Worm (Caenorhabditis elegans) whole organism, L4 larva: ENCODE data around the gene sam-4.
A peak's percentile ranks its signal among the peaks of the same experiment; 100 is the strongest.

ENCODE experiments used
- Y5F2A.4 ChIP-seq: fragments of 200-800 bp; sonication (Bioruptor generic); optimal IDR thresholded peaks from 2 replicates; lab custom pipeline; 2018; ENCODE audit warnings: mild to moderate bottlenecking, missing genetic modification characterization, missing compliant biosample characterization
- aha-1 ChIP-seq: fragments of 150-350 bp; peaks from one replicate; lab custom pipeline; 2014; ENCODE audit warnings: missing biosample characterization, missing genetic modification characterization
- ceh-28 ChIP-seq: fragments of 150-350 bp; optimal IDR thresholded peaks from 2 replicates; lab custom pipeline; 2014; ENCODE audit warnings: missing biosample characterization, missing genetic modification reagents, missing genetic modification characterization
- ceh-62 ChIP-seq: sonication (generic microtip); optimal IDR thresholded peaks from 2 replicates; lab custom pipeline; 2017; ENCODE audit warnings: missing biosample characterization, missing genetic modification characterization
- ces-1 ChIP-seq: fragments of 150-350 bp; sonication (generic microtip); optimal IDR thresholded peaks from 4 replicates; lab custom pipeline; 2014; ENCODE audit warnings: missing biosample characterization, missing genetic modification reagents, missing genetic modification characterization
- cey-2 ChIP-seq: sonication (generic microtip); optimal IDR thresholded peaks from 3 replicates; lab custom pipeline; 2017; ENCODE audit warnings: missing genetic modification characterization, mild to moderate bottlenecking, missing compliant biosample characterization, antibody characterized with exemption, borderline replicate concordance; ENCODE audit not compliant: insufficient read depth
- daf-16 ChIP-seq, 3 experiments: sonication (generic microtip); optimal IDR thresholded peaks; 2 replicates each; lab custom pipeline; 2016 to 2017; ENCODE audit warnings: missing genetic modification characterization in 3 of 3, missing genetic modification reagents in 3 of 3, mild to moderate bottlenecking in 2 of 3, missing compliant biosample characterization in 2 of 3, missing biosample characterization in 1 of 3, moderate library complexity in 1 of 3
- daf-19 ChIP-seq: fragments of 200-800 bp; sonication (Bioruptor generic); conservative IDR thresholded peaks from 2 replicates; pipeline ENCODE4 v1.3.6; 2022; ENCODE audit warnings: missing genetic modification characterization, missing compliant biosample characterization
- dmd-6 ChIP-seq: fragments of 200-800 bp; sonication (Bioruptor generic); IDR thresholded peaks from 2 replicates; pipeline ENCODE4 v1.3.6; 2022; ENCODE audit warnings: missing genetic modification reagents, missing genetic modification characterization, missing compliant biosample characterization
- dmd-9 ChIP-seq: fragments of 200-800 bp; sonication (Bioruptor generic); IDR thresholded peaks from 2 replicates; pipeline ENCODE4 v1.3.6; 2022; ENCODE audit warnings: missing genetic modification reagents, missing genetic modification characterization, missing compliant biosample characterization
- duxl-1 ChIP-seq: sonication (generic microtip); optimal IDR thresholded peaks from 2 replicates; lab custom pipeline; 2016; ENCODE audit warnings: mild to moderate bottlenecking, missing genetic modification characterization, moderate library complexity, missing compliant biosample characterization; ENCODE audit not compliant: poor library complexity
- dve-1 ChIP-seq: sonication (generic microtip); optimal IDR thresholded peaks from 2 replicates; lab custom pipeline; 2017; ENCODE audit warnings: antibody characterized with exemption, mild to moderate bottlenecking, missing genetic modification characterization, missing compliant biosample characterization; ENCODE audit not compliant: insufficient read depth
- fos-1 ChIP-seq: fragments of 150-350 bp; optimal IDR thresholded peaks from 2 replicates; lab custom pipeline; 2014; ENCODE audit warnings: missing biosample characterization, missing genetic modification characterization
- hlh-11 ChIP-seq: fragments of 200-800 bp; sonication (Bioruptor generic); optimal IDR thresholded peaks from 2 replicates; lab custom pipeline; 2018; ENCODE audit warnings: mild to moderate bottlenecking, missing genetic modification characterization, missing compliant biosample characterization
- hlh-30 ChIP-seq: sonication (generic microtip); optimal IDR thresholded peaks from 2 replicates; lab custom pipeline; 2017; ENCODE audit warnings: antibody characterized with exemption, mild to moderate bottlenecking, missing genetic modification characterization, missing compliant biosample characterization; ENCODE audit not compliant: insufficient read depth
- lin-1 ChIP-seq: fragments of 200-800 bp; sonication (Bioruptor generic); IDR thresholded peaks from 2 replicates; pipeline ENCODE4 v1.3.6; 2022; ENCODE audit warnings: missing genetic modification reagents, missing genetic modification characterization, missing compliant biosample characterization
- lsy-2 ChIP-seq, 2 experiments: fragments of 150-350 bp in 1 of 2; sonication (generic microtip) in 1 of 2; optimal IDR thresholded peaks; 2 replicates each; lab custom pipeline; 2014 to 2017; ENCODE audit warnings: missing biosample characterization in 2 of 2, missing genetic modification characterization in 2 of 2
- mdl-1 ChIP-seq, 2 experiments: fragments of 150-350 bp in 1 of 2; sonication (generic microtip) in 1 of 2; optimal IDR thresholded peaks; 2 replicates each; lab custom pipeline; 2014 to 2017; ENCODE audit warnings: missing biosample characterization in 2 of 2, missing genetic modification characterization in 2 of 2
- mdt-29 ChIP-seq: fragments of 200-800 bp; sonication (Bioruptor generic); IDR thresholded peaks from 2 replicates; pipeline ENCODE4 v1.3.6; 2022; ENCODE audit warnings: missing genetic modification reagents, missing genetic modification characterization, missing compliant biosample characterization
- mep-1 ChIP-seq: fragments of 150-350 bp; sonication (generic microtip); optimal IDR thresholded peaks from 3 replicates; lab custom pipeline; 2014; ENCODE audit warnings: missing biosample characterization, missing genetic modification characterization
- mxl-3 ChIP-seq: fragments of 200-800 bp; sonication (Bioruptor generic); optimal IDR thresholded peaks from 2 replicates; lab custom pipeline; 2018; ENCODE audit warnings: mild to moderate bottlenecking, missing genetic modification characterization, missing compliant biosample characterization
- nhr-10 ChIP-seq: fragments of 150-350 bp; optimal IDR thresholded peaks from 2 replicates; lab custom pipeline; 2014; ENCODE audit warnings: missing biosample characterization, missing genetic modification characterization
- nhr-237 ChIP-seq: sonication (generic microtip); optimal IDR thresholded peaks from 2 replicates; lab custom pipeline; 2017; ENCODE audit warnings: missing biosample characterization, missing genetic modification characterization
- nhr-28 ChIP-seq: fragments of 150-350 bp; optimal IDR thresholded peaks from 2 replicates; lab custom pipeline; 2014; ENCODE audit warnings: missing biosample characterization, missing genetic modification characterization
- nhr-48 ChIP-seq: sonication (generic microtip); optimal IDR thresholded peaks from 2 replicates; lab custom pipeline; 2016; ENCODE audit warnings: mild to moderate bottlenecking, missing genetic modification characterization, missing compliant biosample characterization
- nhr-6 ChIP-seq: fragments of 150-350 bp; optimal IDR thresholded peaks from 2 replicates; lab custom pipeline; 2014; ENCODE audit warnings: missing biosample characterization, missing genetic modification characterization
- nhr-76 ChIP-seq: fragments of 150-350 bp; optimal IDR thresholded peaks from 2 replicates; lab custom pipeline; 2014; ENCODE audit warnings: missing biosample characterization, missing genetic modification characterization
- nhr-77 ChIP-seq: fragments of 150-350 bp; optimal IDR thresholded peaks from 2 replicates; lab custom pipeline; 2014; ENCODE audit warnings: missing biosample characterization, missing genetic modification characterization
- php-3 ChIP-seq: fragments of 200-800 bp; sonication (Bioruptor generic); IDR thresholded peaks from 2 replicates; pipeline ENCODE4 v1.3.6; 2022; ENCODE audit warnings: missing genetic modification reagents, missing genetic modification characterization, missing compliant biosample characterization
- pqm-1 ChIP-seq: sonication (generic microtip); optimal IDR thresholded peaks from 2 replicates; lab custom pipeline; 2017; ENCODE audit warnings: missing biosample characterization, missing genetic modification characterization
- rbr-2 ChIP-seq: sonication (generic microtip); optimal IDR thresholded peaks from 2 replicates; lab custom pipeline; 2016; ENCODE audit warnings: missing genotype, missing genetic modification characterization, missing compliant biosample characterization
- snpc-4 ChIP-seq: fragments of 150-350 bp; optimal IDR thresholded peaks from 2 replicates; lab custom pipeline; 2014; ENCODE audit warnings: missing biosample characterization, missing genetic modification characterization
- spr-3 ChIP-seq: fragments of 200-800 bp; sonication (Bioruptor generic); optimal IDR thresholded peaks from 2 replicates; lab custom pipeline; 2018; ENCODE audit warnings: mild to moderate bottlenecking, missing genetic modification characterization, missing compliant biosample characterization
- tra-1 ChIP-seq: fragments of 200-800 bp; sonication (Bioruptor generic); IDR thresholded peaks from 2 replicates; pipeline ENCODE4 v1.3.6; 2022; ENCODE audit warnings: missing genetic modification reagents, missing genetic modification characterization, missing compliant biosample characterization
- unc-62 ChIP-seq, 3 experiments: fragments of 150-350 bp in 1 of 3; sonication (generic microtip); optimal IDR thresholded peaks in 2 of 3; peaks in 1 of 3; 1 replicate in 1 of 3; 2 replicates in 2 of 3; lab custom pipeline; 2014 to 2017; ENCODE audit warnings: missing biosample characterization in 3 of 3, missing genetic modification characterization in 3 of 3, missing genetic modification reagents in 3 of 3, missing genotype in 1 of 3

Gene sam-4

DNA sequence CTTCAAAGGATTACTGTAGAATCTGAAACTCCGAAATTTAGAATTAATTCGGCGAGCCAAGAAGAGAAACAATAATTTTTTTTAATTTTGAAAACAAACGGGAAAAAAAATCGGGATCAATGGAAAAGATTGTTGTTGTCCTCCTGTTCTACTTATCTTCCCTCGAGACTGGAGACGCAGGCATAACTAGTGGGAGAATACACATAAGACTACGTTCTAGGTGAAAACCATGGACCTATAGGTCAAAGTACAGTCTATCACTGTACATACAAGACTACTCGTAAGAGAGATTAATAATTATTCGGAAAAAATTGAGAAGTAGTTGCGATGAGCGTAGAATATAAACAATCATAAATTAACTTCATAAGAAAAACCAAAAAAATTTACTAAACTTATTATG lies 29.8 kb downstream of the sam-4 start, which contains the start of gene dhs-6 (continued):
- peak; percentile 50 for TF ChIP-seq duxl-1
- no peak for TF ChIP-seq ceh-62 (tag; lab: Kevin White, UChicago)
- peak; percentile 15 for TF ChIP-seq hlh-30 (tag; lab: Kevin White, UChicago)
- no peak for TF ChIP-seq nhr-237 (tag; lab: Kevin White, UChicago)
- no peak for TF ChIP-seq spr-3 (GFP tag; lab: Kevin White, UChicago)
- no peak for TF ChIP-seq tra-1 (GFP tag; lab: Robert Waterston, UW)
- TF ChIP-seq mep-1, result peak; percentile 49
- TF ChIP-seq Y5F2A.4 (GFP tag; lab: Kevin White, UChicago), result no peak
- TF ChIP-seq snpc-4 (tag; lab: Kevin White, UChicago), result no peak

DNA sequence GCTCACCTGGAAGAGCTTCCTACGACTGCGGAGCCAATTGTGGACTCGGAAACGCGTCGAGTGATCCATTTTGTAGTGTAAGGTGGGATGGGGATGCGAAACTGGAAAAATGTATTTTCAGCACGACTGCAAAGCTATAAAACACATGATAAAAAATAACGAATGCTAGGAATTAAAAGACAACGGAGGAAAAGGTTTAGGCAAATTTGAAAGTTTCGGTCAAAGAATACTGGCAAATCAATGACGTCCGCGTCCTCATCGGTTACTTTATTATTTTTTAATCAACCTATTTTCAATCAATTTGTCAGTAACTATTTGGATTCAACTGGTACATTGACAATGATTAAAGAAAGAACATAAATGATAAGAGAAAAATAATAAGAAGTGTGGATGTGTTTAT lies 41.3 kb downstream of the sam-4 start, which contains the start of gene C17G10.7:
C17G10.7 (minus strand) TSS at position 101 of the 400 bp plus-strand sequence.
- TF ChIP-seq mdt-29 (no peak), dmd-6 (GFP tag; lab: Robert Waterston, UW) (no peak), dmd-9 (GFP tag; lab: Robert Waterston, UW) (no peak)

DNA sequence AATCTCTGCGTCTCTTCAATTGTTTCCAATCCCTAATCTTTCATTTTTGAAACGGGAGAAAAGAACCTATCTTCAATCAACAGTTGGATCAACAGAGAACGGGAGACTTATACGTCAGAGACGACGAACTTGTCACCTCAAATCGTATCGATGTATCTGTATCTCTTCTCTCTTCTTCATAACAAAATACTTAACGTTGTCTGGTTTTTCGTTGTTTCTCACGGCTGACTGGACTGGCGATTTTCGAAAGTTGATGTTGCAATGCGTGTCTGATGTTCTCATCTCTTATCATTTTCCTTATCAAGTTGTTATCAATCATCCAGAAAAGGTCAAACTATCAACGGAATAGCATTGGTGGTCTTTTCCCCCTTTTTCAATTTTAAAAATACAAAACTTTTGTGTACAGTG lies 43.5 kb downstream of the sam-4 start:
- TF ChIP-seq cey-2 (tag; lab: Kevin White, UChicago), result peak; percentile 41
- TF ChIP-seq fos-1 (tag; lab: Kevin White, UChicago), result no peak
- TF ChIP-seq daf-16 (GFP tag; optimal IDR thresholded peaks at IDR 0.05; lab: Kevin White, UChicago), result no peak
- TF ChIP-seq daf-16 (tag; optimal IDR thresholded peaks at IDR 0.05; lab: Kevin White, UChicago), result peak; percentile 60
- TF ChIP-seq daf-19 (GFP tag; lab: Robert Waterston, UW), result no peak
- TF ChIP-seq nhr-28 (tag; lab: Kevin White, UChicago), result peak; percentile 93
- TF ChIP-seq pqm-1 (tag; lab: Kevin White, UChicago), result peak; percentile 62
- peak; percentile 90 for TF ChIP-seq hlh-11
- TF ChIP-seq nhr-237 (tag; lab: Kevin White, UChicago), result peak; percentile 21
- no peak for TF ChIP-seq Y5F2A.4 (GFP tag; lab: Kevin White, UChicago)
- TF ChIP-seq unc-62 (GFP tag; optimal IDR thresholded peaks at IDR 0.05 in 1 of 2; lab: Kevin White, UChicago), result peak in 1 of 2 experiments; percentile 98
- TF ChIP-seq unc-62 (tag; optimal IDR thresholded peaks at IDR 0.05; lab: Kevin White, UChicago), result no peak
- peak; percentile 58 for TF ChIP-seq mxl-3 (GFP tag; lab: Kevin White, UChicago)
- peak; percentile 98 for TF ChIP-seq aha-1 (tag; lab: Kevin White, UChicago)
- no peak for TF ChIP-seq ceh-62 (tag; lab: Kevin White, UChicago)
- 0 out of 2 replicates have a peak, but pooled peaks have one; percentile 5 for TF ChIP-seq tra-1 (GFP tag; lab: Robert Waterston, UW)
- peak; percentile 21 for TF ChIP-seq ceh-28 (tag; lab: Kevin White, UChicago)
- peak; percentile 23 to 45 for TF ChIP-seq lsy-2 (tag; optimal IDR thresholded peaks at IDR 0.05; lab: Kevin White, UChicago)
- TF ChIP-seq nhr-48 (tag; lab: Kevin White, UChicago), result peak; percentile 91
- peak; percentile 66 for TF ChIP-seq nhr-77
- TF ChIP-seq mdl-1 (tag; optimal IDR thresholded peaks at IDR 0.05; lab: Kevin White, UChicago), result peak; percentile 27 to 84
- peak; percentile 86 for TF ChIP-seq nhr-10 (tag; lab: Kevin White, UChicago)
- peak; percentile 63 for TF ChIP-seq dmd-6 (GFP tag; lab: Robert Waterston, UW)
- peak; percentile 51 for TF ChIP-seq nhr-76 (tag; lab: Kevin White, UChicago)
- TF ChIP-seq nhr-6, result peak; percentile 47
- peak; percentile 41; the same call in 1 of the 2 replicates for TF ChIP-seq php-3 (GFP tag; lab: Robert Waterston, UW)
- no peak for TF ChIP-seq lin-1 (GFP tag; lab: Robert Waterston, UW)
- no peak for TF ChIP-seq rbr-2 (tag; lab: Kevin White, UChicago)
- TF ChIP-seq dve-1, result peak; percentile 68
- no peak for TF ChIP-seq ces-1
- TF ChIP-seq mep-1, result peak; percentile 72
